Worm (Caenorhabditis elegans) whole organism, L4 larva: Measurements from ENCODE around the gene hsp-110.
A peak's percentile ranks its signal among the peaks of the same experiment; 100 is the strongest.

ENCODE experiments used
- F37D6.2 ChIP-seq: sonication (generic microtip); optimal IDR thresholded peaks from 2 replicates; lab custom pipeline; 2016; ENCODE audit warnings: mild to moderate bottlenecking, missing genetic modification characterization, missing compliant biosample characterization
- F49E8.2 ChIP-seq: sonication (generic microtip); optimal IDR thresholded peaks from 2 replicates; lab custom pipeline; 2016; ENCODE audit warnings: missing compliant biosample characterization, mild to moderate bottlenecking, missing genetic modification characterization, borderline replicate concordance
- R02D3.7 ChIP-seq: fragments of 150-350 bp; sonication (generic microtip); optimal IDR thresholded peaks from 3 replicates; lab custom pipeline; 2014; ENCODE audit warnings: missing biosample characterization, missing genetic modification characterization
- Y105C5A.15 ChIP-seq: fragments of 200-800 bp; sonication (Bioruptor generic); IDR thresholded peaks from 2 replicates; pipeline ENCODE4 v1.3.6; 2022; ENCODE audit warnings: missing genetic modification characterization, missing compliant biosample characterization
- Y48G9A.11 ChIP-seq: fragments of 200-800 bp; sonication (Bioruptor generic); IDR thresholded peaks from 2 replicates; pipeline ENCODE4 v1.3.6; 2022; ENCODE audit warnings: missing genetic modification reagents, missing genetic modification characterization, missing compliant biosample characterization
- Y75B8A.6 ChIP-seq: fragments of 200-800 bp; sonication (Bioruptor generic); IDR thresholded peaks from 2 replicates; pipeline ENCODE4 v1.3.6; 2022; ENCODE audit warnings: missing genetic modification reagents, missing genetic modification characterization, missing compliant biosample characterization
- ZK337.2 ChIP-seq: fragments of 200-800 bp; sonication (Bioruptor generic); IDR thresholded peaks from 2 replicates; pipeline ENCODE4 v1.3.6; 2022; ENCODE audit warnings: missing genetic modification reagents, missing genetic modification characterization, missing compliant biosample characterization
- aha-1 ChIP-seq: fragments of 150-350 bp; peaks from one replicate; lab custom pipeline; 2014; ENCODE audit warnings: missing biosample characterization, missing genetic modification characterization
- ceh-32 ChIP-seq: sonication (generic microtip); optimal IDR thresholded peaks from 2 replicates; lab custom pipeline; 2016; ENCODE audit warnings: mild to moderate bottlenecking, missing genetic modification characterization, missing compliant biosample characterization; ENCODE audit not compliant: poor library complexity
- ceh-82 ChIP-seq: sonication (generic microtip); optimal IDR thresholded peaks from 2 replicates; lab custom pipeline; 2017; ENCODE audit warnings: missing biosample characterization, missing genetic modification characterization
- ces-1 ChIP-seq: fragments of 150-350 bp; sonication (generic microtip); optimal IDR thresholded peaks from 4 replicates; lab custom pipeline; 2014; ENCODE audit warnings: missing biosample characterization, missing genetic modification reagents, missing genetic modification characterization
- cey-2 ChIP-seq: sonication (generic microtip); optimal IDR thresholded peaks from 3 replicates; lab custom pipeline; 2017; ENCODE audit warnings: missing genetic modification characterization, mild to moderate bottlenecking, missing compliant biosample characterization, antibody characterized with exemption, borderline replicate concordance; ENCODE audit not compliant: insufficient read depth
- daf-16 ChIP-seq, 3 experiments: sonication (generic microtip); optimal IDR thresholded peaks; 2 replicates each; lab custom pipeline; 2016 to 2017; ENCODE audit warnings: missing genetic modification characterization in 3 of 3, missing genetic modification reagents in 3 of 3, mild to moderate bottlenecking in 2 of 3, missing compliant biosample characterization in 2 of 3, missing biosample characterization in 1 of 3, moderate library complexity in 1 of 3
- dpl-1 ChIP-seq: fragments of 150-350 bp; optimal IDR thresholded peaks from 2 replicates; lab custom pipeline; 2014; ENCODE audit warnings: missing biosample characterization, missing genetic modification reagents, missing genetic modification characterization
- duxl-1 ChIP-seq: sonication (generic microtip); optimal IDR thresholded peaks from 2 replicates; lab custom pipeline; 2016; ENCODE audit warnings: mild to moderate bottlenecking, missing genetic modification characterization, moderate library complexity, missing compliant biosample characterization; ENCODE audit not compliant: poor library complexity
- dve-1 ChIP-seq: sonication (generic microtip); optimal IDR thresholded peaks from 2 replicates; lab custom pipeline; 2017; ENCODE audit warnings: antibody characterized with exemption, mild to moderate bottlenecking, missing genetic modification characterization, missing compliant biosample characterization; ENCODE audit not compliant: insufficient read depth
- egl-27 ChIP-seq: sonication (generic microtip); optimal IDR thresholded peaks from 3 replicates; lab custom pipeline; 2017; ENCODE audit warnings: missing biosample characterization, missing genetic modification reagents, missing genetic modification characterization
- fkh-10 ChIP-seq: fragments of 150-350 bp; optimal IDR thresholded peaks from 2 replicates; lab custom pipeline; 2014; ENCODE audit warnings: missing biosample characterization, missing genetic modification reagents, missing genetic modification characterization
- gei-8 ChIP-seq: fragments of 200-800 bp; sonication (Bioruptor generic); optimal IDR thresholded peaks from 2 replicates; lab custom pipeline; 2018; ENCODE audit warnings: mild to moderate bottlenecking, missing genetic modification characterization, missing compliant biosample characterization
- hlh-30 ChIP-seq: sonication (generic microtip); optimal IDR thresholded peaks from 2 replicates; lab custom pipeline; 2017; ENCODE audit warnings: antibody characterized with exemption, mild to moderate bottlenecking, missing genetic modification characterization, missing compliant biosample characterization; ENCODE audit not compliant: insufficient read depth
- hmg-1.1 ChIP-seq: fragments of 200-800 bp; sonication (Bioruptor generic); IDR thresholded peaks from 2 replicates; pipeline ENCODE4 v1.3.6; 2022; ENCODE audit warnings: missing genetic modification reagents, missing genetic modification characterization, missing compliant biosample characterization
- lim-7 ChIP-seq: fragments of 200-800 bp; sonication (Bioruptor generic); IDR thresholded peaks from 2 replicates; pipeline ENCODE4 v1.3.6; 2022; ENCODE audit warnings: missing genetic modification characterization, missing compliant biosample characterization
- lin-1 ChIP-seq: fragments of 200-800 bp; sonication (Bioruptor generic); IDR thresholded peaks from 2 replicates; pipeline ENCODE4 v1.3.6; 2022; ENCODE audit warnings: missing genetic modification reagents, missing genetic modification characterization, missing compliant biosample characterization
- lir-3 ChIP-seq: sonication (generic microtip); optimal IDR thresholded peaks from 2 replicates; lab custom pipeline; 2016; ENCODE audit warnings: mild to moderate bottlenecking, missing genetic modification characterization, missing compliant biosample characterization
- madf-5 ChIP-seq, 2 experiments: fragments of 200-800 bp; sonication (Bioruptor generic); IDR thresholded peaks; 2 replicates each; pipeline ENCODE4 v1.3.6; 2022; ENCODE audit warnings: missing compliant biosample characterization in 2 of 2, missing genetic modification characterization in 2 of 2
- mdl-1 ChIP-seq, 2 experiments: fragments of 150-350 bp in 1 of 2; sonication (generic microtip) in 1 of 2; optimal IDR thresholded peaks; 2 replicates each; lab custom pipeline; 2014 to 2017; ENCODE audit warnings: missing biosample characterization in 2 of 2, missing genetic modification characterization in 2 of 2
- mep-1 ChIP-seq: fragments of 150-350 bp; sonication (generic microtip); optimal IDR thresholded peaks from 3 replicates; lab custom pipeline; 2014; ENCODE audit warnings: missing biosample characterization, missing genetic modification characterization
- mes-2 ChIP-seq: sonication (generic microtip); optimal IDR thresholded peaks from 2 replicates; lab custom pipeline; 2016; ENCODE audit warnings: missing genotype, mild to moderate bottlenecking, missing genetic modification characterization, missing compliant biosample characterization; ENCODE audit not compliant: poor library complexity, severe bottlenecking
- mxl-2 ChIP-seq: fragments of 200-800 bp; sonication (Bioruptor generic); conservative IDR thresholded peaks from 2 replicates; pipeline ENCODE4 v1.3.6; 2022; ENCODE audit warnings: missing genetic modification reagents, missing genetic modification characterization, missing compliant biosample characterization
- nhr-102 ChIP-seq: sonication (generic microtip); optimal IDR thresholded peaks from 2 replicates; lab custom pipeline; 2016; ENCODE audit warnings: mild to moderate bottlenecking, missing genetic modification characterization, moderate library complexity, missing compliant biosample characterization
- nhr-28 ChIP-seq: fragments of 150-350 bp; optimal IDR thresholded peaks from 2 replicates; lab custom pipeline; 2014; ENCODE audit warnings: missing biosample characterization, missing genetic modification characterization
- nhr-42 ChIP-seq: fragments of 200-800 bp; sonication (Bioruptor generic); IDR thresholded peaks from 2 replicates; pipeline ENCODE4 v1.3.6; 2022; ENCODE audit warnings: missing genetic modification characterization, missing compliant biosample characterization
- nhr-76 ChIP-seq: fragments of 150-350 bp; optimal IDR thresholded peaks from 2 replicates; lab custom pipeline; 2014; ENCODE audit warnings: missing biosample characterization, missing genetic modification characterization
- nhr-77 ChIP-seq: fragments of 150-350 bp; optimal IDR thresholded peaks from 2 replicates; lab custom pipeline; 2014; ENCODE audit warnings: missing biosample characterization, missing genetic modification characterization
- php-3 ChIP-seq: fragments of 200-800 bp; sonication (Bioruptor generic); IDR thresholded peaks from 2 replicates; pipeline ENCODE4 v1.3.6; 2022; ENCODE audit warnings: missing genetic modification reagents, missing genetic modification characterization, missing compliant biosample characterization
- pqm-1 ChIP-seq: sonication (generic microtip); optimal IDR thresholded peaks from 2 replicates; lab custom pipeline; 2017; ENCODE audit warnings: missing biosample characterization, missing genetic modification characterization
- rbr-2 ChIP-seq: sonication (generic microtip); optimal IDR thresholded peaks from 2 replicates; lab custom pipeline; 2016; ENCODE audit warnings: missing genotype, missing genetic modification characterization, missing compliant biosample characterization
- set-16 ChIP-seq: fragments of 200-800 bp; sonication (Bioruptor generic); IDR thresholded peaks from 2 replicates; pipeline ENCODE4 v1.3.6; 2022; ENCODE audit warnings: missing genetic modification reagents, missing genetic modification characterization, missing compliant biosample characterization
- skn-1 ChIP-seq: fragments of 150-350 bp; optimal IDR thresholded peaks from 2 replicates; lab custom pipeline; 2014; ENCODE audit warnings: missing biosample characterization, missing genetic modification characterization
- snpc-4 ChIP-seq: fragments of 150-350 bp; optimal IDR thresholded peaks from 2 replicates; lab custom pipeline; 2014; ENCODE audit warnings: missing biosample characterization, missing genetic modification characterization
- spr-1 ChIP-seq: sonication (generic microtip); optimal IDR thresholded peaks from 2 replicates; lab custom pipeline; 2016; ENCODE audit warnings: mild to moderate bottlenecking, missing genetic modification characterization, missing compliant biosample characterization
- spr-3 ChIP-seq: fragments of 200-800 bp; sonication (Bioruptor generic); optimal IDR thresholded peaks from 2 replicates; lab custom pipeline; 2018; ENCODE audit warnings: mild to moderate bottlenecking, missing genetic modification characterization, missing compliant biosample characterization
- unc-130 ChIP-seq: sonication (generic microtip); optimal IDR thresholded peaks from 2 replicates; lab custom pipeline; 2016; ENCODE audit warnings: missing genetic modification reagents, missing genetic modification characterization, missing compliant biosample characterization
- unc-62 ChIP-seq, 3 experiments: fragments of 150-350 bp in 1 of 3; sonication (generic microtip); optimal IDR thresholded peaks in 2 of 3; peaks in 1 of 3; 1 replicate in 1 of 3; 2 replicates in 2 of 3; lab custom pipeline; 2014 to 2017; ENCODE audit warnings: missing biosample characterization in 3 of 3, missing genetic modification characterization in 3 of 3, missing genetic modification reagents in 3 of 3, missing genotype in 1 of 3
- vab-7 ChIP-seq: fragments of 200-800 bp; sonication (Bioruptor generic); IDR thresholded peaks from 2 replicates; pipeline ENCODE4 v1.3.6; 2022; ENCODE audit warnings: missing genetic modification reagents, missing genetic modification characterization, missing compliant biosample characterization
- zip-11 ChIP-seq: fragments of 200-800 bp; sonication (Bioruptor generic); IDR thresholded peaks from 2 replicates; pipeline ENCODE4 v1.3.6; 2022; ENCODE audit warnings: missing genetic modification characterization, missing compliant biosample characterization
- zip-2 ChIP-seq: fragments of 150-350 bp; optimal IDR thresholded peaks from 2 replicates; lab custom pipeline; 2014; ENCODE audit warnings: missing biosample characterization, missing genetic modification characterization
- ztf-11 ChIP-seq: fragments of 150-350 bp; optimal IDR thresholded peaks from 2 replicates; lab custom pipeline; 2014; ENCODE audit warnings: missing biosample characterization, missing genetic modification characterization

Gene hsp-110

DNA sequence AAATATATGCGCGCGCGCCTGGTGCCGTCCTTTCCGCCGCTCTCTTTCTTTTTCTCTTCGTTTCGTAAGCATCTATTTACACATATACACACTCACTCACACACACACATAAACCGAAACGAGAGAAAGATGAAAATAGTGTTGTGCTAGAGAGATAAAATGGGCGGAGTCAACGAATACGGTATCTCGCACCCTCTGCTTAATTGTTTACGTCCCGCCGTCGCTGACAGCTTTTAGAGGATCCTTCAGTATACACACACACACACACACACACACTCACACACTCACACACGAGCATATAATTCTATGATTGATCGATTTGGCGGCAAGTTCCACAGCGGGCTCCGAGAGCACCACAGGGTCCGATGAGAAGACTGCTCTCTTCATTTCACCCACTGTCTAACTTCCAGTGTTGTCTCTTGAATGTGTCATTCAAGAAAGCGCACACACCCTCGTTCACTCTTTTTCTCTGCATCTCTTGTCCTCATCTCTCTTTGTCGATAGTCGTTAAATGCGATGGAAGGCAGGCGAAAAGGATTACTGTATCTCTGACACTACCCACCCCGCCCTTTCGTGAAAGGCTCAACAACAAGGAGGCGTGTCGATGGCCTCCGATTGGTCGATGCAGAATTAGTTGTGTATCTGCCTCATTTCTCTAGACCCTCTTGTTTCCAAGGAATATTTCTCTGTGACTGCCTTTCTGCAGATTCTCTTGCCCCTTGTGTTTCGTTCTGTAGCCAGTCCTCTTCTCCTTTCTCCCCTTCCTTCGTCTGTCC lies 29.3 kb downstream of the hsp-110 start:
- peak; percentile 54 for TF ChIP-seq set-16 (GFP tag; lab: Robert Waterston, UW)
- no peak for TF ChIP-seq cey-2 (tag; lab: Kevin White, UChicago)
- no peak for TF ChIP-seq lim-7
- peak; percentile 71 for TF ChIP-seq ceh-32 (tag; lab: Kevin White, UChicago)
- no peak for TF ChIP-seq R02D3.7 (tag; lab: Kevin White, UChicago)
- TF ChIP-seq F49E8.2 (tag; lab: Kevin White, UChicago), result no peak
- TF ChIP-seq ceh-82 (tag; lab: Kevin White, UChicago), result no peak
- peak; percentile 90 for TF ChIP-seq nhr-102 (tag; lab: Kevin White, UChicago)
- TF ChIP-seq nhr-77 (tag; lab: Kevin White, UChicago), result peak; percentile 41
- no peak for TF ChIP-seq unc-130 (GFP tag; lab: Kevin White, UChicago)
- no peak for TF ChIP-seq Y75B8A.6 (GFP tag; lab: Robert Waterston, UW)
- peak; percentile 94 for TF ChIP-seq hmg-1.1 (GFP tag; lab: Robert Waterston, UW)
- TF ChIP-seq gei-8 (GFP tag; lab: Kevin White, UChicago), result peak; percentile 34
- TF ChIP-seq madf-5 (GFP tag; IDR thresholded peaks at IDR 0.05; lab: Robert Waterston, UW), result no peak
- peak; percentile 43 for TF ChIP-seq mes-2 (tag; lab: Kevin White, UChicago)
- TF ChIP-seq rbr-2 (tag; lab: Kevin White, UChicago), result peak; percentile 97
- TF ChIP-seq zip-11, result no peak
- TF ChIP-seq nhr-76, result peak; percentile 24
- peak; percentile 86 to 90 for TF ChIP-seq daf-16 (GFP tag; optimal IDR thresholded peaks at IDR 0.05; lab: Kevin White, UChicago)
- peak; percentile 92 for TF ChIP-seq daf-16 (tag; optimal IDR thresholded peaks at IDR 0.05; lab: Kevin White, UChicago)
- TF ChIP-seq egl-27 (tag; lab: Kevin White, UChicago), result no peak
- TF ChIP-seq php-3 (GFP tag; lab: Robert Waterston, UW), result peak; percentile 77
- peak; percentile 98 for TF ChIP-seq aha-1
- TF ChIP-seq vab-7 (GFP tag; lab: Robert Waterston, UW), result peak; percentile 34; the same call in 1 of the 2 replicates
- TF ChIP-seq skn-1 (tag; lab: Kevin White, UChicago), result no peak
- peak; percentile 31 for TF ChIP-seq spr-3 (GFP tag; lab: Kevin White, UChicago)
- TF ChIP-seq mep-1 (tag; lab: Kevin White, UChicago), result peak; percentile 96
- TF ChIP-seq snpc-4 (tag; lab: Kevin White, UChicago), result no peak
- peak; percentile 53 for TF ChIP-seq pqm-1 (tag; lab: Kevin White, UChicago)
- TF ChIP-seq dpl-1 (GFP tag; lab: Kevin White, UChicago), result peak; percentile 43
- peak; percentile 26 for TF ChIP-seq ces-1 (GFP tag; lab: Kevin White, UChicago)
- TF ChIP-seq hlh-30 (tag; lab: Kevin White, UChicago), result peak; percentile 83
- TF ChIP-seq duxl-1 (tag; lab: Kevin White, UChicago), result peak; percentile 95
- TF ChIP-seq fkh-10 (GFP tag; lab: Kevin White, UChicago), result peak; percentile 54
- no peak for TF ChIP-seq ztf-11 (tag; lab: Kevin White, UChicago)
- TF ChIP-seq spr-1 (tag; lab: Kevin White, UChicago), result peak; percentile 83
- TF ChIP-seq Y105C5A.15, result no peak
- TF ChIP-seq ZK337.2 (GFP tag; lab: Robert Waterston, UW), result no peak
- peak; percentile 71 to 100 for TF ChIP-seq unc-62 (GFP tag; optimal IDR thresholded peaks at IDR 0.05 in 1 of 2; lab: Kevin White, UChicago)
- TF ChIP-seq unc-62 (tag; optimal IDR thresholded peaks at IDR 0.05; lab: Kevin White, UChicago), result peak; percentile 83
- TF ChIP-seq nhr-28 (tag; lab: Kevin White, UChicago), result peak; percentile 69
- TF ChIP-seq zip-2 (tag; lab: Kevin White, UChicago), result peak; percentile 20
- no peak; the same call in 1 of the 2 replicates for TF ChIP-seq lin-1 (GFP tag; lab: Robert Waterston, UW)
- no peak for TF ChIP-seq Y48G9A.11 (GFP tag; lab: Robert Waterston, UW)
- TF ChIP-seq F37D6.2 (tag; lab: Kevin White, UChicago), result peak; percentile 89
- TF ChIP-seq mdl-1 (tag; optimal IDR thresholded peaks at IDR 0.05; lab: Kevin White, UChicago), result peak; percentile 62 to 81
- peak; percentile 34 for TF ChIP-seq lir-3 (tag; lab: Kevin White, UChicago)
- peak; percentile 95 for TF ChIP-seq dve-1 (tag; lab: Kevin White, UChicago)
- TF ChIP-seq nhr-42, result peak; percentile 39; the same call in 1 of the 2 replicates
- 0 out of 2 replicates have a peak, but pooled peaks have one; percentile 53 for TF ChIP-seq mxl-2 (GFP tag; lab: Robert Waterston, UW)
